Fruit fly (Drosophila melanogaster): ENCODE results near the gene Adk2.

Gene Adk2

dm6 chr3L:13068293-13068692 lies 45.8 kb upstream of the Adk2 start (continued):
- peak; percentile 3 for TF ChIP-seq bcd (GFP tag; optimal IDR thresholded peaks at IDR 0.05)
- no peak for TF ChIP-seq shn (GFP tag; optimal IDR thresholded peaks at IDR 0.05)
- TF ChIP-seq jumu (GFP tag; optimal IDR thresholded peaks at IDR 0.05): no peak
- TF ChIP-seq aop (GFP tag; IDR thresholded peaks at IDR 0.05): peak; percentile 13; the same call in 1 of the 2 replicates
- TF ChIP-seq CG8765 (GFP tag; IDR thresholded peaks at IDR 0.05): no peak
- no peak for TF ChIP-seq odd (GFP tag; optimal IDR thresholded peaks at IDR 0.05)
- TF ChIP-seq unpg (GFP tag; optimal IDR thresholded peaks at IDR 0.05): peak; percentile 31
- TF ChIP-seq NC2β (GFP tag; optimal IDR thresholded peaks at IDR 0.05): no peak
- TF ChIP-seq CG17328 (GFP tag; IDR thresholded peaks at IDR 0.05): peak; percentile 47; the same call in 1 of the 2 replicates
- peak; percentile 3 for TF ChIP-seq Six4 (GFP tag; optimal IDR thresholded peaks at IDR 0.05)
- TF ChIP-seq CG1792 (GFP tag; optimal IDR thresholded peaks at IDR 0.05): no peak
- TF ChIP-seq Lim3 (GFP tag; IDR thresholded peaks at IDR 0.05): no peak
- no peak for TF ChIP-seq Bteb2 (GFP tag; optimal IDR thresholded peaks at IDR 0.05)
- TF ChIP-seq Kr (GFP tag; optimal IDR thresholded peaks at IDR 0.05): no peak
- no peak for TF ChIP-seq CG9797 (GFP tag; optimal IDR thresholded peaks at IDR 0.05)
- TF ChIP-seq CG30431 (GFP tag; optimal IDR thresholded peaks at IDR 0.05): peak; percentile 30
- no peak for TF ChIP-seq CG10565 (GFP tag; optimal IDR thresholded peaks at IDR 0.05)
- no peak for TF ChIP-seq al (GFP tag; IDR thresholded peaks at IDR 0.05)
- peak; percentile 11 for TF ChIP-seq pnt (GFP tag; optimal IDR thresholded peaks at IDR 0.05)
- peak; percentile 60 for TF ChIP-seq CG10267 (tag; optimal IDR thresholded peaks at IDR 0.05)
- no peak for TF ChIP-seq CG9876 (GFP tag; optimal IDR thresholded peaks at IDR 0.05)
- TF ChIP-seq CG10979 (tag; optimal IDR thresholded peaks at IDR 0.05): peak; percentile 71
- TF ChIP-seq CG14014 (GFP tag; IDR thresholded peaks at IDR 0.05): no peak
- TF ChIP-seq CG15011 (GFP tag; optimal IDR thresholded peaks at IDR 0.05): no peak
- no peak for TF ChIP-seq Gug (GFP tag; IDR thresholded peaks at IDR 0.05)
- TF ChIP-seq CG6272 (GFP tag; IDR thresholded peaks at IDR 0.05): no peak
- TF ChIP-seq Mrtf (GFP tag; IDR thresholded peaks at IDR 0.05): no peak
- peak; percentile 5 for TF ChIP-seq CG15479 (GFP tag; optimal IDR thresholded peaks at IDR 0.05)
- no peak for TF ChIP-seq CG6654 (GFP tag; optimal IDR thresholded peaks at IDR 0.05)
- TF ChIP-seq Side (GFP tag; optimal IDR thresholded peaks at IDR 0.05): no peak
- no peak for TF ChIP-seq BtbVII (GFP tag; optimal IDR thresholded peaks at IDR 0.05)
- TF ChIP-seq Ets65A (GFP tag): no peak
- no peak for TF ChIP-seq CG3726 (GFP tag; IDR thresholded peaks at IDR 0.05)
- no peak for TF ChIP-seq MBD-R2 (GFP tag; IDR thresholded peaks at IDR 0.05)
- peak; percentile 67 for TF ChIP-seq CG14710 (tag; optimal IDR thresholded peaks at IDR 0.05)
- TF ChIP-seq sd (tag; optimal IDR thresholded peaks at IDR 0.05): no peak
- TF ChIP-seq CG2875 (GFP tag; optimal IDR thresholded peaks at IDR 0.05): no peak
- peak; percentile 70 for TF ChIP-seq CG15696 (tag; optimal IDR thresholded peaks at IDR 0.05)
- no peak for TF ChIP-seq gro (GFP tag; optimal IDR thresholded peaks at IDR 0.05)
- TF ChIP-seq CG11560 (tag; IDR thresholded peaks at IDR 0.05): no peak
- TF ChIP-seq Dref (GFP tag; IDR thresholded peaks at IDR 0.05): no peak
- TF ChIP-seq CG4424 (GFP tag; optimal IDR thresholded peaks at IDR 0.05): peak; percentile 34
- TF ChIP-seq NfI (GFP tag; optimal IDR thresholded peaks at IDR 0.05): no peak
- TF ChIP-seq CG12155 (GFP tag; optimal IDR thresholded peaks at IDR 0.05): no peak
- TF ChIP-seq her (GFP tag; optimal IDR thresholded peaks at IDR 0.05): no peak
- TF ChIP-seq ash1 (GFP tag; optimal IDR thresholded peaks at IDR 0.05): no peak
- no peak for TF ChIP-seq insv (GFP tag; optimal IDR thresholded peaks at IDR 0.05)
- peak in 1 of 2 experiments; percentile 60 for TF ChIP-seq bsh (GFP tag; optimal IDR thresholded peaks at IDR 0.05)
- no peak for TF ChIP-seq fd64A (GFP tag; optimal IDR thresholded peaks at IDR 0.05)
- TF ChIP-seq grau (tag; optimal IDR thresholded peaks at IDR 0.05): peak; percentile 29
- TF ChIP-seq CG12744 (GFP tag; optimal IDR thresholded peaks at IDR 0.05): no peak
- no peak for TF ChIP-seq sob (GFP tag; IDR thresholded peaks at IDR 0.05)
- no peak for TF ChIP-seq CG43689 (GFP tag; IDR thresholded peaks at IDR 0.05)
